Fruit fly (Drosophila melanogaster) whole organism, adult: Measurements from ENCODE around the gene CycB3.

Experiments used
- CG11617 ChIP-seq: fragments of 200-800 bp; sonication (Bioruptor generic); optimal IDR thresholded peaks from 2 replicates; lab custom pipeline; 2017; ENCODE audit warnings: mild to moderate bottlenecking, missing biosample characterization, missing genetic modification reagents, missing genetic modification characterization
- CG12768 ChIP-seq: fragments of 200-800 bp; sonication (Bioruptor generic); optimal IDR thresholded peaks from 2 replicates; lab custom pipeline; 2017; ENCODE audit warnings: missing biosample characterization, missing genetic modification characterization, mild to moderate bottlenecking, moderate library complexity, missing genetic modification reagents
- CG14711 ChIP-seq: fragments of 200-800 bp; sonication (Bioruptor generic); optimal IDR thresholded peaks from 2 replicates; lab custom pipeline; 2018; ENCODE audit warnings: missing biosample characterization, mild to moderate bottlenecking, missing genetic modification characterization, moderate library complexity
- CG1620 ChIP-seq: fragments of 200-800 bp; sonication (Bioruptor generic); optimal IDR thresholded peaks from 2 replicates; lab custom pipeline; 2016; ENCODE audit warnings: missing biosample characterization, missing genetic modification characterization
- CG33017 ChIP-seq: fragments of 200-800 bp; sonication (Bioruptor generic); optimal IDR thresholded peaks from 2 replicates; lab custom pipeline; 2018; ENCODE audit warnings: missing biosample characterization, mild to moderate bottlenecking, missing genetic modification characterization, moderate library complexity
- CG5204 ChIP-seq: fragments of 200-800 bp; sonication (Bioruptor generic); optimal IDR thresholded peaks from 2 replicates; lab custom pipeline; 2016; ENCODE audit warnings: missing biosample characterization, missing genetic modification characterization
- CG7045 ChIP-seq: fragments of 200-800 bp; sonication (Bioruptor generic); optimal IDR thresholded peaks from 2 replicates; lab custom pipeline; 2017; ENCODE audit warnings: missing biosample characterization, mild to moderate bottlenecking, missing genetic modification characterization
- CG7101 ChIP-seq: fragments of 200-800 bp; sonication (Bioruptor generic); optimal IDR thresholded peaks from 2 replicates; lab custom pipeline; 2018; ENCODE audit warnings: missing biosample characterization, mild to moderate bottlenecking, missing genetic modification characterization, moderate library complexity
- Clk ChIP-seq: fragments of 200-800 bp; sonication (Bioruptor generic); optimal IDR thresholded peaks from 2 replicates; lab custom pipeline; 2017; ENCODE audit warnings: missing biosample characterization, missing genetic modification characterization
- Crg-1 ChIP-seq: fragments of 200-800 bp; sonication (Bioruptor generic); optimal IDR thresholded peaks from 2 replicates; lab custom pipeline; 2016; ENCODE audit warnings: missing biosample characterization, missing genetic modification characterization
- Hr96 ChIP-seq: fragments of 200-800 bp; sonication (Bioruptor generic); optimal IDR thresholded peaks from 2 replicates; lab custom pipeline; 2016; ENCODE audit warnings: missing biosample characterization, missing genetic modification characterization
- Mnt ChIP-seq: fragments of 200-800 bp; sonication (Bioruptor generic); optimal IDR thresholded peaks from 2 replicates; lab custom pipeline; 2016; ENCODE audit warnings: missing biosample characterization, mild to moderate bottlenecking, missing genetic modification characterization
- bab1 ChIP-seq: fragments of 200-800 bp; sonication (Bioruptor generic); optimal IDR thresholded peaks from 3 replicates; lab custom pipeline; 2019; ENCODE audit warnings: missing biosample characterization, mild to moderate bottlenecking, missing genetic modification characterization, moderate library complexity
- cic ChIP-seq: fragments of 200-800 bp; sonication (Bioruptor generic); optimal IDR thresholded peaks from 2 replicates; lab custom pipeline; 2017; ENCODE audit warnings: missing biosample characterization, mild to moderate bottlenecking, missing genetic modification characterization, moderate library complexity
- cnc ChIP-seq, 2 experiments: fragments of >200 bp; optimal IDR thresholded peaks; 2 replicates each; lab custom pipeline; 2017
- kay ChIP-seq: fragments of 200-800 bp; sonication (Bioruptor generic); peaks from one replicate; lab custom pipeline; 2016; ENCODE audit warnings: missing biosample characterization, missing genetic modification characterization, borderline replicate concordance
- ovo ChIP-seq: fragments of 200-800 bp; sonication (Bioruptor generic); optimal IDR thresholded peaks from 2 replicates; lab custom pipeline; 2016; ENCODE audit warnings: missing biosample characterization, missing genetic modification characterization
- pad ChIP-seq: fragments of 200-800 bp; sonication (Bioruptor generic); optimal IDR thresholded peaks from 3 replicates; lab custom pipeline; 2017; ENCODE audit warnings: missing biosample characterization, missing genetic modification characterization, mild to moderate bottlenecking, moderate library complexity, missing genetic modification reagents
- tj ChIP-seq: fragments of 200-800 bp; sonication (Bioruptor generic); optimal IDR thresholded peaks from 3 replicates; lab custom pipeline; 2017; ENCODE audit warnings: missing biosample characterization, mild to moderate bottlenecking, missing genetic modification characterization, moderate library complexity
- toe ChIP-seq: fragments of 200-800 bp; sonication (Bioruptor generic); optimal IDR thresholded peaks from 2 replicates; lab custom pipeline; 2016; ENCODE audit warnings: missing biosample characterization, missing genetic modification characterization

Gene CycB3

dm6 chr3R:24889303-24889892 lies 18.8 kb upstream of the CycB3 start:
- TF ChIP-seq CG1620 (GFP tag; lab: Kevin White, UChicago) (no peak), CG33017 (tag; lab: Kevin White, UChicago) (no peak), CG7101 (no peak), kay (GFP tag; lab: Kevin White, UChicago) (no peak), CG14711 (tag; lab: Kevin White, UChicago) (no peak), CG11617 (GFP tag; lab: Kevin White, UChicago) (no peak), CG5204 (no peak)

DNA sequence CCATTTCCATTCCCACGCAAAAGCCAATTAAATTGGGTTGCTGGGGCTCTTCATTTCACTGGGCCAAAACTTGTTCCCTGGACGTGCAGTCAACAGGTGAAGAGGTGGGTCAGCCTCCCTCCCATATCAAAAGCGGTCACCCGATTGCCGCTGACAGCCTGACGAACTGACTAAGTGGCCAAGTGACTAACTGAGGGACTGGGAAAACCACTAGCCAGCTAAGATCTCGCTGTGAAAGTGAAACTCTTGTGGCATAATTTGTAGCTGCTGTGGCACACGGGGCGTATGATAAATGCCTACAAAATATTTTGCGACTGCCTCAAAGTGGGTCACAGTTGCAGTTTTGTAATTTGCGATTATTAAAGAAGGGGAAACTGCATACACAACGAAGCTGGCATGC lies 17.8 kb upstream of the CycB3 start:
- TF ChIP-seq tj (GFP tag; lab: Kevin White, UChicago), result no peak
- no peak for TF ChIP-seq Mnt (GFP tag; lab: Kevin White, UChicago)
- no peak for TF ChIP-seq cic (GFP tag; lab: Kevin White, UChicago)
- TF ChIP-seq CG14711 (tag; lab: Kevin White, UChicago), result no peak
- TF ChIP-seq CG33017 (tag; lab: Kevin White, UChicago), result no peak
- TF ChIP-seq Hr96 (GFP tag; lab: Kevin White, UChicago), result no peak
- TF ChIP-seq kay (GFP tag; lab: Kevin White, UChicago), result no peak
- TF ChIP-seq CG11617 (GFP tag; lab: Kevin White, UChicago), result no peak
- no peak for TF ChIP-seq toe (GFP tag; lab: Kevin White, UChicago)
- TF ChIP-seq CG12768 (GFP tag; lab: Kevin White, UChicago), result no peak
- no peak for TF ChIP-seq Crg-1 (GFP tag; lab: Kevin White, UChicago)
- TF ChIP-seq ovo (GFP tag; lab: Kevin White, UChicago), result no peak
- no peak for TF ChIP-seq CG7045 (GFP tag; lab: Kevin White, UChicago)
- no peak for TF ChIP-seq CG7101
- TF ChIP-seq CG5204, result no peak
- TF ChIP-seq Clk (GFP tag; lab: Kevin White, UChicago), result no peak
- no peak for TF ChIP-seq CG1620 (GFP tag; lab: Kevin White, UChicago)
- TF ChIP-seq pad (GFP tag; lab: Kevin White, UChicago), result no peak

DNA sequence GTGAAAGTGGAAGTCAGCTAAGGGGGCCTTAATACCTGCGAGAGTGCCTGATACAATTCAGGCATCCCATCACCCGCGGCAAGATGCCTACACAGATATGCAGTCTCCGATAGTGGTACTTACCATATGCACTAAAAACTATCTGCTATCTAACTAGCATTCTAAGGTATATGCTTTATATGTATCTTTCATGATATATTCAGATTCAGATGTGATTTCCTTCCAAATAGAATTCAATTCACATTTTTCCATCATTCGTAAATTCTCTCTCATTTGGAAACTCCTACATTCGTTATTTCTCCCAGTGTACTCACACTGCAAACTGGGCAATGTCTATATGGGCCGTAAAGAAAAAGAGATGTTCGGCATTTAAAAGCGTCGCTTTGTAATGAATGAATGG lies 15.9 kb upstream of the CycB3 start:
- TF ChIP-seq CG33017 (tag; lab: Kevin White, UChicago), result no peak
- no peak for TF ChIP-seq CG7101
- TF ChIP-seq toe (GFP tag; lab: Kevin White, UChicago), result no peak
- TF ChIP-seq cic (GFP tag; lab: Kevin White, UChicago), result no peak
- no peak for TF ChIP-seq ovo (GFP tag; lab: Kevin White, UChicago)
- no peak for TF ChIP-seq Crg-1 (GFP tag; lab: Kevin White, UChicago)
- TF ChIP-seq kay (GFP tag; lab: Kevin White, UChicago), result no peak
- no peak for TF ChIP-seq pad (GFP tag; lab: Kevin White, UChicago)
- TF ChIP-seq tj (GFP tag; lab: Kevin White, UChicago), result no peak
- TF ChIP-seq Hr96 (GFP tag; lab: Kevin White, UChicago), result no peak
- no peak for TF ChIP-seq CG5204
- no peak for TF ChIP-seq Clk (GFP tag; lab: Kevin White, UChicago)
- TF ChIP-seq CG12768 (GFP tag; lab: Kevin White, UChicago), result no peak

dm6 chr3R:24878655-24879054 lies 8.0 kb upstream of the CycB3 start:
- TF ChIP-seq CG7101, result no peak
- peak; percentile 90 for TF ChIP-seq tj (GFP tag; lab: Kevin White, UChicago)

DNA sequence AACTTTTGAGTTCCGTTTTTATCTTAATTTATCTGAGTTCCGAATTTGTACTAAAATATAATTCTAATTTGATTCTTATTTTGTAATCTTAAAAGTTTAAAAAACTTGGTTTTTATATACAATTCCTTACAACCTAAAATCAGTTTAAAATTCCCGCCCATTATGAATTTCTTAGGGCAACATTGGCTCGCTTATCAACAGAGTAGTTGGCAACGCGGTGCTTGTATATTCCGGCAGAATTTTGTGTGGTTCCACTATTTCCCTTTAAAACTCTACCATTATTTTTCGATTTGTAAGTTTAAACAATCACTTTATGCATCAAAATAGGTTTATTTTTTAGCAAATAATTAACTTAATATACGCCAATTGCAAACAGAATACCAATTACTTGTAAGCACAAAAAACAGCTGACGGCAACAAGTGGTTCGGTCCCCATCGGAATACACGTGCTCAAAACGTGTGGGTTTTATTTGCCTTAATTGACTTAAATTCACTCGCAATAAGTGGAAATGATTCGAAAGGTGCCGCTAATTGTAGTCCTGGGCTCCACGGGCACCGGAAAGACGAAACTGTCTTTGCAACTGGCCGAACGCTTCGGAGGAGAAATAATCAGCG lies 6.3 kb upstream of the CycB3 start, which contains the start of the genes CG11089 and CG31381:
TSS of gene CG11089 (plus strand) at position 203 of the 615 bp plus-strand sequence.
TSS of gene CG31381 (plus strand) at position 203 of the 615 bp plus-strand sequence.
- TF ChIP-seq CG7101, result no peak
- peak; percentile 80 for TF ChIP-seq Mnt (GFP tag; lab: Kevin White, UChicago)
- TF ChIP-seq CG1620 (GFP tag; lab: Kevin White, UChicago), result no peak
- no peak for TF ChIP-seq CG14711 (tag; lab: Kevin White, UChicago)
- TF ChIP-seq tj (GFP tag; lab: Kevin White, UChicago), result peak; percentile 46
- no peak for TF ChIP-seq CG5204
- TF ChIP-seq toe (GFP tag; lab: Kevin White, UChicago), result no peak
- no peak for TF ChIP-seq cic (GFP tag; lab: Kevin White, UChicago)
- TF ChIP-seq pad (GFP tag; lab: Kevin White, UChicago), result no peak
- TF ChIP-seq Clk (GFP tag; lab: Kevin White, UChicago), result no peak
- no peak for TF ChIP-seq bab1 (GFP tag; lab: Kevin White, UChicago)

DNA sequence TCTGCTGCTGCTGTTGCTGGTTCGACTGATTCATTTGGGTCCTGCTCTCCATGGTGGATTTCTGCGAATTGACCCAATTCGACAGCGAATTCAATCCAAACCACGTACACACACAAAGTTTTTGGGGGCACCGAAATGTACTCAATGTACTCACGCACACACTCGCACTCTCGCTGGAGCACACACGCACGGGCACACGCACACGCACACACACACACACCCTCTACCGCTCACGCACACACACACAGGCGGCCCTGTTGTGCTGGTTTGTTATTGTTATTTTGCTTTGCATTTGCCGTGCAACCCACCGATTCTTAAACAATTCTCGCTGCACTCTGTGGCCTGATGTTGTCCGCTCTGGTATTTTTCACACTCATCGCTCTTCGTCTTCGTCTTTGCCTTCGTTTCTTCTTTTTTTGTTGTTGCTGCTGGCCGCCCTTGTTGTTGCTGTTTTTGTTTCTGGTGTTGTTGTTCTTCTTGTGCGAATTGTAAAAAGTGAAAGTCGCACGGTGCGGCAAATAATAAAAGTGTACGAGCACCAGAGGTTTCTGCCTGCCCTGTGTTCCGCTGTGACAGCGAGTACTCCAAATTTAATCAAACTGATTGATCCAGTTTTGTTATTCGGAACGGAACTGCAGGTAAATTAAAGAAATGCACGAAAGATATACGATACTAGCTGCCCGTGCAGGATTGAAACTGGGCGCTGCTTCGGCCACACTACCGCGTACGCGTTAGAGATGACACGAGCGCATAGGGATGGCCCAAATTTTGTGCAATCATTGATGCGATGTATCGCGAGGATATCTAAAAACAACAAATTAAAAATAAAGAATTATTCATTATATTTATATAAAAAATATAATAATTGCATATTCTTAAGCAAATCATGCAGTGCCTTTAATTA lies 5.6 kb upstream of the CycB3 start, which contains the start of gene CG3744:
TSS of gene CG3744 (minus strand) at position 716 of the 904 bp plus-strand sequence.
- TF ChIP-seq CG14711 (tag; lab: Kevin White, UChicago) (peak; percentile 70), CG12768 (GFP tag; lab: Kevin White, UChicago) (peak; percentile 85), pad (GFP tag; lab: Kevin White, UChicago) (peak; percentile 67), CG5204 (peak; percentile 72), cic (GFP tag; lab: Kevin White, UChicago) (peak; percentile 50), tj (GFP tag; lab: Kevin White, UChicago) (peak; percentile 34), Clk (GFP tag; lab: Kevin White, UChicago) (peak; percentile 82), Crg-1 (GFP tag; lab: Kevin White, UChicago) (peak; percentile 79), Mnt (GFP tag; lab: Kevin White, UChicago) (no peak), CG1620 (GFP tag; lab: Kevin White, UChicago) (peak; percentile 80), ovo (GFP tag; lab: Kevin White, UChicago) (peak; percentile 84), CG33017 (tag; lab: Kevin White, UChicago) (peak; percentile 82), bab1 (GFP tag; lab: Kevin White, UChicago) (peak; percentile 80), Hr96 (GFP tag; lab: Kevin White, UChicago) (peak; percentile 50), toe (GFP tag; lab: Kevin White, UChicago) (peak; percentile 84), CG11617 (GFP tag; lab: Kevin White, UChicago) (peak; percentile 81), kay (GFP tag; lab: Kevin White, UChicago) (no peak), cnc (optimal IDR thresholded peaks at IDR 0.05; lab: Kevin White, UChicago) (no peak), CG7101 (peak; percentile 83), CG7045 (GFP tag; lab: Kevin White, UChicago) (peak; percentile 87)
